Worm (Caenorhabditis elegans) whole organism, L3 larva: ENCODE data around the gene F07C4.11.

Experiments used
- R02D3.7 ChIP-seq: fragments of 150-350 bp; optimal IDR thresholded peaks from 2 replicates; lab custom pipeline; 2014; ENCODE audit warnings: missing biosample characterization, missing genetic modification characterization
- ZK546.5 ChIP-seq: sonication (generic microtip); optimal IDR thresholded peaks from 2 replicates; lab custom pipeline; 2017; ENCODE audit warnings: missing biosample characterization, missing genetic modification characterization
- ama-1 ChIP-seq: fragments of 150-350 bp; optimal IDR thresholded peaks from 2 replicates; lab custom pipeline; 2018
- ceh-16 ChIP-seq: sonication (generic microtip); optimal IDR thresholded peaks from 2 replicates; lab custom pipeline; 2017; ENCODE audit warnings: missing biosample characterization, missing genetic modification characterization
- ceh-28 ChIP-seq: fragments of 150-350 bp; optimal IDR thresholded peaks from 2 replicates; lab custom pipeline; 2014; ENCODE audit warnings: missing biosample characterization, missing genetic modification reagents, missing genetic modification characterization
- ceh-82 ChIP-seq: fragments of 150-350 bp; optimal IDR thresholded peaks from 2 replicates; lab custom pipeline; 2014; ENCODE audit warnings: missing biosample characterization, missing genetic modification characterization
- ceh-9 ChIP-seq: sonication (generic microtip); optimal IDR thresholded peaks from 2 replicates; lab custom pipeline; 2018; ENCODE audit warnings: missing biosample characterization, missing genetic modification characterization
- daf-12 ChIP-seq: fragments of 150-350 bp; optimal IDR thresholded peaks from 2 replicates; lab custom pipeline; 2014; ENCODE audit warnings: missing biosample characterization, missing genetic modification reagents, missing genetic modification characterization
- egl-27 ChIP-seq: sonication (generic microtip); optimal IDR thresholded peaks from 4 replicates; lab custom pipeline; 2017; ENCODE audit warnings: missing biosample characterization, missing genetic modification reagents, missing genetic modification characterization
- egl-5 ChIP-seq: fragments of 150-350 bp; optimal IDR thresholded peaks from 2 replicates; lab custom pipeline; 2017; ENCODE audit warnings: missing biosample characterization, missing genetic modification reagents, missing genetic modification characterization, inconsistent platforms
- elt-1 ChIP-seq: fragments of 150-350 bp; optimal IDR thresholded peaks from 2 replicates; lab custom pipeline; 2014; ENCODE audit warnings: missing biosample characterization, missing genetic modification characterization
- elt-2 ChIP-seq: sonication (generic microtip); optimal IDR thresholded peaks from 2 replicates; lab custom pipeline; 2016; ENCODE audit warnings: missing genetic modification reagents, mild to moderate bottlenecking, missing genetic modification characterization, missing compliant biosample characterization
- elt-3 ChIP-seq, 3 experiments: fragments of 150-350 bp in 1 of 3; sonication (generic microtip) in 2 of 3; optimal IDR thresholded peaks; 2 replicates in 2 of 3; 4 replicates in 1 of 3; lab custom pipeline; 2014 to 2017; ENCODE audit warnings: missing biosample characterization in 3 of 3, missing genetic modification characterization in 3 of 3
- eor-1 ChIP-seq, 2 experiments: fragments of 150-350 bp; optimal IDR thresholded peaks; 2 replicates each; lab custom pipeline; 2014 to 2018; ENCODE audit warnings: missing biosample characterization in 2 of 2, missing genetic modification characterization in 2 of 2
- fkh-10 ChIP-seq: sonication (generic microtip); optimal IDR thresholded peaks from 2 replicates; lab custom pipeline; 2017; ENCODE audit warnings: missing biosample characterization, missing genetic modification reagents, missing genetic modification characterization
- fkh-2 ChIP-seq: fragments of 150-350 bp; optimal IDR thresholded peaks from 2 replicates; lab custom pipeline; 2014; ENCODE audit warnings: missing biosample characterization, missing genetic modification reagents, missing genetic modification characterization
- hmg-11 ChIP-seq: sonication (generic microtip); optimal IDR thresholded peaks from 2 replicates; lab custom pipeline; 2016; ENCODE audit warnings: missing genetic modification characterization, missing compliant biosample characterization
- lsy-12 ChIP-seq: sonication (generic microtip); optimal IDR thresholded peaks from 2 replicates; lab custom pipeline; 2016; ENCODE audit warnings: mild to moderate bottlenecking, missing genetic modification characterization, missing compliant biosample characterization
- mdl-1 ChIP-seq: fragments of 150-350 bp; optimal IDR thresholded peaks from 2 replicates; lab custom pipeline; 2014; ENCODE audit warnings: missing biosample characterization, missing genetic modification characterization
- nhr-12 ChIP-seq: fragments of 150-350 bp; optimal IDR thresholded peaks from 2 replicates; lab custom pipeline; 2014; ENCODE audit warnings: missing biosample characterization, missing genetic modification characterization
- nhr-23 ChIP-seq: fragments of 150-350 bp; optimal IDR thresholded peaks from 2 replicates; lab custom pipeline; 2014; ENCODE audit warnings: missing biosample characterization, missing genetic modification reagents, missing genetic modification characterization
- nhr-25 ChIP-seq: sonication (generic microtip); optimal IDR thresholded peaks from 2 replicates; lab custom pipeline; 2017; ENCODE audit warnings: missing biosample characterization, missing genetic modification characterization
- nhr-28 ChIP-seq: fragments of 150-350 bp; optimal IDR thresholded peaks from 2 replicates; lab custom pipeline; 2014; ENCODE audit warnings: missing biosample characterization, missing genetic modification characterization
- nhr-43 ChIP-seq: sonication (generic microtip); optimal IDR thresholded peaks from 2 replicates; lab custom pipeline; 2016; ENCODE audit warnings: mild to moderate bottlenecking, missing genetic modification characterization, missing compliant biosample characterization; ENCODE audit not compliant: poor library complexity, severe bottlenecking
- nhr-67 ChIP-seq: fragments of 150-350 bp; optimal IDR thresholded peaks from 2 replicates; lab custom pipeline; 2014; ENCODE audit warnings: missing biosample characterization, missing genetic modification characterization
- nhr-76 ChIP-seq: fragments of 150-350 bp; sonication (generic microtip); optimal IDR thresholded peaks from 5 replicates; lab custom pipeline; 2014; ENCODE audit warnings: missing biosample characterization, missing genetic modification characterization
- nhr-77 ChIP-seq: fragments of 150-350 bp; optimal IDR thresholded peaks from 2 replicates; lab custom pipeline; 2014; ENCODE audit warnings: missing biosample characterization, missing genetic modification characterization
- pha-4 ChIP-seq: fragments of 150-350 bp; optimal IDR thresholded peaks from 2 replicates; lab custom pipeline; 2014; ENCODE audit warnings: missing biosample characterization, missing genetic modification reagents, missing genetic modification characterization
- pqm-1 ChIP-seq: fragments of 150-350 bp; optimal IDR thresholded peaks from 2 replicates; lab custom pipeline; 2017; ENCODE audit warnings: missing biosample characterization, missing genetic modification characterization, inconsistent platforms
- skn-1 ChIP-seq: fragments of 150-350 bp; optimal IDR thresholded peaks from 2 replicates; lab custom pipeline; 2014; ENCODE audit warnings: missing biosample characterization, missing genetic modification characterization
- snpc-4 ChIP-seq: fragments of 150-350 bp; optimal IDR thresholded peaks from 2 replicates; lab custom pipeline; 2014; ENCODE audit warnings: missing biosample characterization, missing genetic modification characterization
- tbx-2 ChIP-seq: sonication (generic microtip); optimal IDR thresholded peaks from 2 replicates; lab custom pipeline; 2016; ENCODE audit warnings: mild to moderate bottlenecking, missing genetic modification characterization, missing compliant biosample characterization
- unc-39 ChIP-seq: sonication (generic microtip); optimal IDR thresholded peaks from 4 replicates; lab custom pipeline; 2017; ENCODE audit warnings: missing biosample characterization, missing genetic modification characterization
- unc-62 ChIP-seq: fragments of 150-350 bp; sonication (generic microtip); optimal IDR thresholded peaks from 4 replicates; lab custom pipeline; 2014; ENCODE audit warnings: missing biosample characterization, missing genetic modification reagents, missing genetic modification characterization
- zag-1 ChIP-seq: fragments of 150-350 bp; optimal IDR thresholded peaks from 2 replicates; lab custom pipeline; 2014; ENCODE audit warnings: missing biosample characterization, missing genetic modification characterization
- ztf-11 ChIP-seq: fragments of 150-350 bp; optimal IDR thresholded peaks from 2 replicates; lab custom pipeline; 2014; ENCODE audit warnings: missing biosample characterization, missing genetic modification characterization
- ztf-4 ChIP-seq: fragments of 150-350 bp; optimal IDR thresholded peaks from 2 replicates; lab custom pipeline; 2014; ENCODE audit warnings: missing biosample characterization, missing genetic modification characterization

Gene F07C4.11

ce11 chrV:7624152-7624551, 19.2 kb downstream of the F07C4.11 start, which contains the start of gene C50E3.13:
TSS of gene C50E3.13 (minus strand) at chrV:7624252.
- no peak for TF ChIP-seq fkh-2
- TF ChIP-seq R02D3.7 = no peak
- TF ChIP-seq mdl-1 (tag; lab: Kevin White, UChicago) = no peak
- TF ChIP-seq ztf-11 (tag; lab: Kevin White, UChicago) = no peak
- no peak for TF ChIP-seq ztf-4 (tag; lab: Kevin White, UChicago)
- no peak for TF ChIP-seq nhr-67
- TF ChIP-seq ceh-28 (tag; lab: Kevin White, UChicago) = no peak
- TF ChIP-seq nhr-25 (tag; lab: Kevin White, UChicago) = no peak
- no peak for TF ChIP-seq ama-1 (lab: Kevin White, UChicago)
- TF ChIP-seq ceh-9 = no peak
- no peak for TF ChIP-seq skn-1 (tag; lab: Kevin White, UChicago)
- no peak for TF ChIP-seq egl-27 (tag; lab: Kevin White, UChicago)
- no peak for TF ChIP-seq unc-39 (tag; lab: Kevin White, UChicago)
- no peak for TF ChIP-seq nhr-77
- no peak for TF ChIP-seq nhr-23
- no peak for TF ChIP-seq hmg-11 (tag; lab: Kevin White, UChicago)
- no peak for TF ChIP-seq pha-4
- no peak for TF ChIP-seq eor-1 (tag; optimal IDR thresholded peaks at IDR 0.05; lab: Kevin White, UChicago)
- TF ChIP-seq nhr-43 (tag; lab: Kevin White, UChicago) = no peak
- no peak for TF ChIP-seq nhr-12 (tag; lab: Kevin White, UChicago)

- TF ChIP-seq ceh-28 (tag; lab: Kevin White, UChicago) (no peak), elt-3 (tag; optimal IDR thresholded peaks at IDR 0.05; lab: Kevin White, UChicago) (no peak), daf-12 (tag; lab: Kevin White, UChicago) (no peak), ceh-16 (tag; lab: Kevin White, UChicago) (no peak), nhr-28 (no peak)
Measured at ce11 chrV:7622011-7622465, 21.3 kb downstream of the F07C4.11 start, which contains the start of gene C50E3.12. TSS of gene C50E3.12 (minus strand) at chrV:7622061.

ce11 chrV:7618114-7618513, 25.2 kb downstream of the F07C4.11 start, which contains the start of gene C50E3.15:
TSS of gene C50E3.15 (plus strand) at chrV:7618414.
- TF ChIP-seq unc-62 (GFP tag; lab: Kevin White, UChicago) = no peak
- no peak for TF ChIP-seq lsy-12 (tag; lab: Kevin White, UChicago)
- no peak for TF ChIP-seq nhr-25 (tag; lab: Kevin White, UChicago)
- no peak for TF ChIP-seq ZK546.5 (tag; lab: Kevin White, UChicago)
- TF ChIP-seq elt-2 (tag; lab: Kevin White, UChicago) = no peak
- no peak for TF ChIP-seq ceh-82 (tag; lab: Kevin White, UChicago)
- TF ChIP-seq daf-12 (tag; lab: Kevin White, UChicago) = no peak
- TF ChIP-seq fkh-2 = no peak
- TF ChIP-seq fkh-10 (GFP tag; lab: Kevin White, UChicago) = no peak

- TF ChIP-seq zag-1 (no peak), nhr-76 (tag; lab: Kevin White, UChicago) (no peak), ceh-82 (tag; lab: Kevin White, UChicago) (no peak), pha-4 (no peak), egl-5 (tag; lab: Kevin White, UChicago) (no peak), ztf-4 (tag; lab: Kevin White, UChicago) (no peak), nhr-67 (no peak), lsy-12 (tag; lab: Kevin White, UChicago) (no peak), nhr-12 (tag; lab: Kevin White, UChicago) (no peak), ceh-16 (tag; lab: Kevin White, UChicago) (no peak), pqm-1 (tag; lab: Kevin White, UChicago) (no peak), snpc-4 (no peak), fkh-2 (no peak), tbx-2 (no peak), elt-1 (tag; lab: Kevin White, UChicago) (no peak), ama-1 (lab: Kevin White, UChicago) (no peak), ceh-9 (no peak), fkh-10 (GFP tag; lab: Kevin White, UChicago) (no peak), mdl-1 (tag; lab: Kevin White, UChicago) (no peak)
Measured at ce11 chrV:7612044-7612443, 31.3 kb downstream of the F07C4.11 start, which contains the start of gene clec-215. TSS of gene clec-215 (plus strand) at chrV:7612344.
